Worm (Caenorhabditis elegans): ENCODE results near the gene R01E6.5.

Gene R01E6.5

ce11 chrX:13578483-13578882, 41.6 kb downstream of the R01E6.5 start, which contains the start of gene F54B11.11:
F54B11.11 (plus strand) TSS chrX:13578783.
- TF ChIP-seq C34B4.2 (tag; optimal IDR thresholded peaks at IDR 0.05), result no peak
- TF ChIP-seq nhr-71 (tag; optimal IDR thresholded peaks at IDR 0.05), result no peak
- TF ChIP-seq nhr-85 (tag), result peak; percentile 33
- TF ChIP-seq fkh-10 (GFP tag; optimal IDR thresholded peaks at IDR 0.05), result no peak

- TF ChIP-seq nhr-28 (tag; optimal IDR thresholded peaks at IDR 0.05), result no peak
- no peak for TF ChIP-seq ets-5 (GFP tag; IDR thresholded peaks at IDR 0.05)
- no peak for TF ChIP-seq nhr-237 (tag; optimal IDR thresholded peaks at IDR 0.05)
- no peak for TF ChIP-seq ceh-82 (tag; optimal IDR thresholded peaks at IDR 0.05)
- TF ChIP-seq lin-13 (GFP tag; optimal IDR thresholded peaks at IDR 0.05), result no peak
- no peak for TF ChIP-seq fkh-8 (tag; optimal IDR thresholded peaks at IDR 0.05)
- no peak for TF ChIP-seq mab-9 (GFP tag; IDR thresholded peaks at IDR 0.05)
- TF ChIP-seq unc-130 (tag; optimal IDR thresholded peaks at IDR 0.05), result no peak
These were observed 45.0 kb downstream of the R01E6.5 start, which contains the start of gene F54B11.10 for ce11 chrX:13581820-13582219. F54B11.10 (plus strand) TSS chrX:13582120.

DNA sequence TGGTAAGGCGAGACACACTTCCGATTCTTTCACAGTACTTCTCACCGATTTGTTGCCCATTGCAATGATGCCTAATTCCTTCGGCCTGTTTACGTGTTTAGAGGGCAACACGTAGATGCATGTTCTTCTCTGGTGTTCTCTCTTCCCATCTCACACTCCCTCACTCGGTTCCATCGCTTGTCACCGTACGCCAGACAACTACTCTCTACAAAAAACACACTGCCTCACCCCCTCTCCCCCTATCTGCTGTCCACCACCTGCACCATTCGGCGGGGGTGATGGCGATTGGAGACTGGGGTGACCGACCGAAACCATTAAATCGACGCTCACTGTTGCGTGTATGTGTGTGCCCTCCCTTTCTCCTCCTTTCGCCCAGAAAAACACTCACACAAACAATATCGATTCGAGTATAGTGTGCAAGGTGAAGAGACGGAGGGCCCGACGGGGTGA, 47.1 kb downstream of the R01E6.5 start:
- TF ChIP-seq ztf-4 (tag; optimal IDR thresholded peaks at IDR 0.05) (no peak), nhr-71 (tag; optimal IDR thresholded peaks at IDR 0.05) (peak; percentile 43), ztf-11 (tag; optimal IDR thresholded peaks at IDR 0.05) (peak in 1 of 2 experiments; percentile 70), ets-5 (GFP tag; IDR thresholded peaks at IDR 0.05) (no peak), ceh-82 (tag; optimal IDR thresholded peaks at IDR 0.05) (peak in 1 of 3 experiments; percentile 30), nhr-47 (tag; optimal IDR thresholded peaks at IDR 0.05) (peak; percentile 42), nhr-90 (tag; optimal IDR thresholded peaks at IDR 0.05; ENCODE audit: poor library complexity) (peak; percentile 46), mab-9 (GFP tag; IDR thresholded peaks at IDR 0.05) (no peak), swsn-7 (tag; optimal IDR thresholded peaks at IDR 0.05) (peak; percentile 44), lsy-2 (tag; optimal IDR thresholded peaks at IDR 0.05) (peak in 1 of 2 experiments; percentile 16), nhr-20 (tag; optimal IDR thresholded peaks at IDR 0.05) (peak; percentile 58), rnt-1 (tag; optimal IDR thresholded peaks at IDR 0.05) (peak; percentile 42), pax-3 (tag; optimal IDR thresholded peaks at IDR 0.05) (no peak), nhr-19 (GFP tag; conservative IDR thresholded peaks at IDR 0.05) (peak; percentile 9; the same call in 1 of the 2 replicates), C34B4.2 (tag; optimal IDR thresholded peaks at IDR 0.05) (no peak), vab-15 (tag; optimal IDR thresholded peaks at IDR 0.05) (no peak), unc-98 (GFP tag; IDR thresholded peaks at IDR 0.05) (no peak), nhr-85 (tag) (peak; percentile 84), tbx-2 (tag; optimal IDR thresholded peaks at IDR 0.05) (peak; percentile 49), hpl-2 (GFP tag; optimal IDR thresholded peaks at IDR 0.05) (no peak), lin-35 (GFP tag; optimal IDR thresholded peaks at IDR 0.05) (peak; percentile 4 to 31), blmp-1 (tag; optimal IDR thresholded peaks at IDR 0.05) (peak; percentile 32), hlh-4 (tag; optimal IDR thresholded peaks at IDR 0.05) (no peak), skn-1 (tag; optimal IDR thresholded peaks at IDR 0.05) (no peak), lin-14 (GFP tag; optimal IDR thresholded peaks at IDR 0.05) (peak; percentile 85), elt-3 (tag; optimal IDR thresholded peaks at IDR 0.05) (peak in 1 of 6 experiments; percentile 2), efl-1 (optimal IDR thresholded peaks at IDR 0.05) (peak in 1 of 2 experiments; percentile 6), efl-1 (GFP tag; optimal IDR thresholded peaks at IDR 0.05 in 1 of 2) (peak in 1 of 2 experiments; percentile 40), unc-30 (tag; optimal IDR thresholded peaks at IDR 0.05) (no peak), grh-1 (GFP tag; IDR thresholded peaks at IDR 0.05) (no peak), snpc-4 (tag; optimal IDR thresholded peaks at IDR 0.05) (no peak), dsc-1 (tag; optimal IDR thresholded peaks at IDR 0.05) (peak; percentile 37), snu-23 (GFP tag; optimal IDR thresholded peaks at IDR 0.05) (peak; percentile 52), mep-1 (tag; optimal IDR thresholded peaks at IDR 0.05) (peak; percentile 21), irx-1 (tag; optimal IDR thresholded peaks at IDR 0.05) (peak; percentile 19), sup-37 (GFP tag; optimal IDR thresholded peaks at IDR 0.05) (no peak), dpl-1 (GFP tag; optimal IDR thresholded peaks at IDR 0.05) (no peak), alr-1 (tag; optimal IDR thresholded peaks at IDR 0.05; ENCODE audit: borderline replicate concordance) (no peak)

All from whole organism, L1 larva.